Fruit fly (Drosophila melanogaster): ENCODE results near the gene Inx2.

- no peak for TF ChIP-seq usp (GFP tag; optimal IDR thresholded peaks at IDR 0.05)
- no peak for TF ChIP-seq Vsx2 (GFP tag; optimal IDR thresholded peaks at IDR 0.05; ENCODE audit: partially characterized antibody)
Observed at dm6 chrX:6976364-6976763, 22.1 kb upstream of the Inx2 start.

Measured in whole organism, wandering third instar larva.